Worm (Caenorhabditis elegans) whole organism, L4 larva: ENCODE results near the gene rps-25.

Experiments used
- ceh-82 ChIP-seq: sonication (generic microtip); optimal IDR thresholded peaks from 2 replicates; lab custom pipeline; 2017; ENCODE audit warnings: missing biosample characterization, missing genetic modification characterization
- duxl-1 ChIP-seq: sonication (generic microtip); optimal IDR thresholded peaks from 2 replicates; lab custom pipeline; 2016; ENCODE audit warnings: mild to moderate bottlenecking, missing genetic modification characterization, moderate library complexity, missing compliant biosample characterization; ENCODE audit not compliant: poor library complexity
- lim-7 ChIP-seq: fragments of 200-800 bp; sonication (Bioruptor generic); IDR thresholded peaks from 2 replicates; pipeline ENCODE4 v1.3.6; 2022; ENCODE audit warnings: missing genetic modification characterization, missing compliant biosample characterization
- lin-15B ChIP-seq: fragments of 150-350 bp; sonication (generic microtip); optimal IDR thresholded peaks from 3 replicates; lab custom pipeline; 2014; ENCODE audit warnings: missing biosample characterization, missing genetic modification characterization
- nhr-11 ChIP-seq: fragments of 150-350 bp; optimal IDR thresholded peaks from 2 replicates; lab custom pipeline; 2014; ENCODE audit warnings: missing biosample characterization, missing genetic modification characterization
- nhr-41 ChIP-seq: fragments of 200-800 bp; sonication (Bioruptor generic); IDR thresholded peaks from 2 replicates; pipeline ENCODE4 v1.3.6; 2022; ENCODE audit warnings: missing genetic modification reagents, missing genetic modification characterization, missing compliant biosample characterization
- nhr-76 ChIP-seq: fragments of 150-350 bp; optimal IDR thresholded peaks from 2 replicates; lab custom pipeline; 2014; ENCODE audit warnings: missing biosample characterization, missing genetic modification characterization
- snpc-4 ChIP-seq: fragments of 150-350 bp; optimal IDR thresholded peaks from 2 replicates; lab custom pipeline; 2014; ENCODE audit warnings: missing biosample characterization, missing genetic modification characterization

DNA sequence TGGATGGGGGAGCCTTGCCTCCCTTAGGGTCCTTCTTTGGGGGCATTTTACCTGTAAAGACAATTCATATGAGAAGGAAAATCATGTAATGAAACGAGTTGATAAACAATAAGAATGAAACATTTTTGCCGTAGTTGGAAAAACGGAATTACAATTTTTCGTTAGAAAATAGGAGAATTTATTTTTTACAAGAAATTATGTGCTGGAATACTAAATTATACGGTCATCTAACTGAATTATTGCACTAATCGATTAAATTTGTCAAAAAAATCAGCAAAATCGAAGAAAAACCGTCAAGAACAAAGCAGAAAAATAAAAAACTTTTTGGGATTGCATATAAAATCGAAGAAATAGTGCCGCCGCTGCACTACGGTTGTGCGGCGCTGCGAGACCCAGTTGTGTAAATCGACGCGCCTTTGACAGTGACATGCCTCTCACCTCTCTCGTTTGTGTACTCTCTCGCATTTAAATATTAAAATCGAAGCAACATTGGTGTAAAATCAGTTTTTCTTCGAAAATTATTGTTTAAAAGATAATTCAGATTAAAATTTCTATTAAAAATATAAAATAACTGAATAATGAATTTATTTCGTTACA, at the start of gene rps-25:
- TF ChIP-seq nhr-41 (GFP tag; lab: Robert Waterston, UW), result no peak
- TF ChIP-seq lim-7 (GFP tag; lab: Robert Waterston, UW), result no peak
- TF ChIP-seq nhr-11 (tag; lab: Kevin White, UChicago), result no peak
- TF ChIP-seq snpc-4 (tag; lab: Kevin White, UChicago), result no peak
- no peak for TF ChIP-seq ceh-82 (tag; lab: Kevin White, UChicago)
- no peak for TF ChIP-seq duxl-1 (tag; lab: Kevin White, UChicago)
- TF ChIP-seq nhr-76 (tag; lab: Kevin White, UChicago), result no peak
- no peak for TF ChIP-seq lin-15B (tag; lab: Kevin White, UChicago)
